Worm (Caenorhabditis elegans) whole organism, young adult: ENCODE measurements around the gene C56G2.5.

Experiments
- B0336.3 ChIP-seq: fragments of 200-800 bp; sonication (Bioruptor generic); IDR thresholded peaks from 2 replicates; pipeline ENCODE4 v1.3.6; 2022; ENCODE audit warnings: missing genetic modification characterization, missing compliant biosample characterization
- C17E4.6 ChIP-seq: fragments of 200-800 bp; sonication (Bioruptor generic); IDR thresholded peaks from 2 replicates; pipeline ENCODE4 v1.3.6; 2022; ENCODE audit warnings: missing genetic modification reagents, missing genetic modification characterization, missing compliant biosample characterization
- F23B12.7 ChIP-seq: sonication (generic microtip); optimal IDR thresholded peaks from 2 replicates; lab custom pipeline; 2017; ENCODE audit warnings: missing genetic modification characterization, mild to moderate bottlenecking, missing compliant biosample characterization, antibody characterized with exemption, moderate library complexity; ENCODE audit not compliant: insufficient read depth
- F33H1.4 ChIP-seq: fragments of 200-800 bp; sonication (Bioruptor generic); IDR thresholded peaks from 2 replicates; pipeline ENCODE4 v1.3.6; 2022; ENCODE audit warnings: missing genetic modification reagents, missing genetic modification characterization, missing compliant biosample characterization
- F52B5.7 ChIP-seq: sonication (generic microtip); optimal IDR thresholded peaks from 2 replicates; lab custom pipeline; 2016; ENCODE audit warnings: mild to moderate bottlenecking, missing genetic modification characterization, missing compliant biosample characterization
- F57A8.1 ChIP-seq: fragments of 200-800 bp; sonication (Bioruptor generic); optimal IDR thresholded peaks from 2 replicates; lab custom pipeline; 2018; ENCODE audit warnings: mild to moderate bottlenecking, missing genetic modification characterization, moderate library complexity, missing compliant biosample characterization
- T26A5.8 ChIP-seq: sonication (generic microtip); optimal IDR thresholded peaks from 2 replicates; lab custom pipeline; 2016; ENCODE audit warnings: missing genetic modification characterization, missing compliant biosample characterization
- Y53F4B.3 ChIP-seq: fragments of 200-800 bp; sonication (Bioruptor generic); IDR thresholded peaks from 2 replicates; pipeline ENCODE4 v1.3.6; 2022; ENCODE audit warnings: missing genetic modification reagents, missing genetic modification characterization, missing compliant biosample characterization
- Y53G8AR.9 ChIP-seq: fragments of 200-800 bp; sonication (Bioruptor generic); conservative IDR thresholded peaks from 2 replicates; pipeline ENCODE4 v1.3.6; 2022; ENCODE audit warnings: missing genetic modification reagents, missing genetic modification characterization, missing compliant biosample characterization
- Y67H2A.10 ChIP-seq: fragments of 200-800 bp; sonication (Bioruptor generic); conservative IDR thresholded peaks from 2 replicates; pipeline ENCODE4 v1.3.6; 2022; ENCODE audit warnings: missing genetic modification reagents, missing genetic modification characterization, missing compliant biosample characterization
- Y79H2A.3 ChIP-seq: fragments of 200-800 bp; sonication (Bioruptor generic); conservative IDR thresholded peaks from 2 replicates; pipeline ENCODE4 v1.3.6; 2022; ENCODE audit warnings: missing genetic modification reagents, missing genetic modification characterization, missing compliant biosample characterization
- Y95B8A.8 ChIP-seq: fragments of 200-800 bp; sonication (Bioruptor generic); IDR thresholded peaks from 2 replicates; pipeline ENCODE4 v1.3.6; 2022; ENCODE audit warnings: missing genetic modification reagents, missing genetic modification characterization, missing compliant biosample characterization
- attf-3 ChIP-seq: fragments of 200-800 bp; sonication (Bioruptor generic); conservative IDR thresholded peaks from 2 replicates; pipeline ENCODE4 v1.3.6; 2022; ENCODE audit warnings: missing genetic modification reagents, missing genetic modification characterization, missing compliant biosample characterization
- attf-5 ChIP-seq: fragments of 200-800 bp; sonication (Bioruptor generic); optimal IDR thresholded peaks from 2 replicates; lab custom pipeline; 2018; ENCODE audit warnings: mild to moderate bottlenecking, missing genetic modification characterization, missing compliant biosample characterization
- cebp-1 ChIP-seq, 2 experiments: fragments of 200-800 bp in 1 of 2; sonication (Bioruptor generic) in 1 of 2; sonication (generic microtip) in 1 of 2; IDR thresholded peaks in 1 of 2; optimal IDR thresholded peaks in 1 of 2; 2 replicates each; pipeline versions ENCODE4 v1.3.6 to Lab custom; 2017 to 2022; ENCODE audit warnings: missing compliant biosample characterization in 2 of 2, missing genetic modification characterization in 2 of 2, mild to moderate bottlenecking in 1 of 2, missing genetic modification reagents in 1 of 2, moderate library complexity in 1 of 2
- ceh-100 ChIP-seq: fragments of 200-800 bp; sonication (Bioruptor generic); IDR thresholded peaks from 2 replicates; pipeline ENCODE4 v1.3.6; 2022; ENCODE audit warnings: missing genetic modification reagents, missing genetic modification characterization, missing compliant biosample characterization
- ceh-58 ChIP-seq: fragments of 200-800 bp; sonication (Bioruptor generic); IDR thresholded peaks from 2 replicates; pipeline ENCODE4 v1.3.6; 2022; ENCODE audit warnings: missing genetic modification characterization, missing compliant biosample characterization
- dox-1 ChIP-seq: fragments of 200-800 bp; sonication (Bioruptor generic); IDR thresholded peaks from 2 replicates; pipeline ENCODE4 v1.3.6; 2022; ENCODE audit warnings: missing genetic modification reagents, missing genetic modification characterization, missing compliant biosample characterization
- egl-18 ChIP-seq: fragments of 200-800 bp; sonication (Bioruptor generic); IDR thresholded peaks from 2 replicates; pipeline ENCODE4 v1.3.6; 2022; ENCODE audit warnings: missing genetic modification reagents, missing genetic modification characterization, missing compliant biosample characterization
- egl-44 ChIP-seq: fragments of 200-800 bp; sonication (Bioruptor generic); IDR thresholded peaks from 2 replicates; pipeline ENCODE4 v1.3.6; 2022; ENCODE audit warnings: missing genetic modification reagents, missing genetic modification characterization, missing compliant biosample characterization
- ekl-4 ChIP-seq: fragments of 200-800 bp; sonication (Bioruptor generic); IDR thresholded peaks from 2 replicates; pipeline ENCODE4 v1.3.6; 2022; ENCODE audit warnings: missing genetic modification reagents, missing genetic modification characterization, missing compliant biosample characterization
- hlh-12 ChIP-seq: sonication (generic microtip); optimal IDR thresholded peaks from 2 replicates; lab custom pipeline; 2016; ENCODE audit warnings: missing genetic modification characterization, missing compliant biosample characterization
- hmg-1.2 ChIP-seq: fragments of 200-800 bp; sonication (Bioruptor generic); IDR thresholded peaks from 2 replicates; pipeline ENCODE4 v1.3.6; 2022; ENCODE audit warnings: missing genetic modification reagents, missing genetic modification characterization, missing compliant biosample characterization
- lag-1 ChIP-seq: fragments of 200-800 bp; sonication (Bioruptor generic); IDR thresholded peaks from 2 replicates; pipeline ENCODE4 v1.3.6; 2022; ENCODE audit warnings: missing genetic modification reagents, missing genetic modification characterization, missing compliant biosample characterization
- lin-54 ChIP-seq: fragments of 200-800 bp; sonication (Bioruptor generic); optimal IDR thresholded peaks from 2 replicates; lab custom pipeline; 2018; ENCODE audit warnings: mild to moderate bottlenecking, missing genetic modification characterization, missing compliant biosample characterization
- lsl-1 ChIP-seq: fragments of 200-800 bp; sonication (Bioruptor generic); optimal IDR thresholded peaks from 2 replicates; lab custom pipeline; 2018; ENCODE audit warnings: mild to moderate bottlenecking, missing genetic modification characterization, moderate library complexity, missing compliant biosample characterization
- madf-3 ChIP-seq: fragments of 200-800 bp; sonication (Bioruptor generic); IDR thresholded peaks from 2 replicates; pipeline ENCODE4 v1.3.6; 2022; ENCODE audit warnings: missing genetic modification reagents, missing genetic modification characterization, missing compliant biosample characterization
- madf-6 ChIP-seq: fragments of 200-800 bp; sonication (Bioruptor generic); IDR thresholded peaks from 2 replicates; pipeline ENCODE4 v1.3.6; 2022; ENCODE audit warnings: missing genetic modification reagents, missing genetic modification characterization, missing compliant biosample characterization
- nfyb-1 ChIP-seq: fragments of 200-800 bp; sonication (Bioruptor generic); IDR thresholded peaks from 2 replicates; pipeline ENCODE4 v1.3.6; 2022; ENCODE audit warnings: missing genetic modification reagents, missing genetic modification characterization, missing compliant biosample characterization
- nhr-80 ChIP-seq: sonication (generic microtip); optimal IDR thresholded peaks from 2 replicates; lab custom pipeline; 2016; ENCODE audit warnings: missing genetic modification characterization, missing compliant biosample characterization
- pbrm-1 ChIP-seq: fragments of 200-800 bp; sonication (Bioruptor generic); IDR thresholded peaks from 2 replicates; pipeline ENCODE4 v1.3.6; 2022; ENCODE audit warnings: missing genetic modification reagents, missing genetic modification characterization, missing compliant biosample characterization
- rec-8 ChIP-seq, 2 experiments: sonication (generic microtip); optimal IDR thresholded peaks; 2 replicates each; lab custom pipeline; 2016; ENCODE audit warnings: mild to moderate bottlenecking in 2 of 2, missing genetic modification characterization in 2 of 2, missing genetic modification reagents in 2 of 2, missing genotype in 2 of 2, missing biosample characterization in 1 of 2, missing compliant biosample characterization in 1 of 2, moderate library complexity in 1 of 2
- snpc-1.3 ChIP-seq: sonication (generic microtip); optimal IDR thresholded peaks from 2 replicates; lab custom pipeline; 2017; ENCODE audit warnings: missing genetic modification characterization, mild to moderate bottlenecking, missing compliant biosample characterization, antibody characterized with exemption, moderate library complexity, missing genotype, missing genetic modification reagents; ENCODE audit not compliant: insufficient read depth
- snpc-4 ChIP-seq, 5 experiments: fragments of 150-350 bp in 1 of 5; sonication (generic microtip) in 4 of 5; optimal IDR thresholded peaks; 2 replicates each; lab custom pipeline; 2014 to 2018; ENCODE audit warnings: missing genetic modification characterization in 5 of 5, missing biosample characterization in 3 of 5, antibody characterized with exemption in 2 of 5, mild to moderate bottlenecking in 2 of 5, missing compliant biosample characterization in 2 of 5, missing genotype in 2 of 5, moderate library complexity in 2 of 5, missing genetic modification reagents in 1 of 5
- somi-1 ChIP-seq: fragments of 200-800 bp; sonication (Bioruptor generic); optimal IDR thresholded peaks from 2 replicates; lab custom pipeline; 2018; ENCODE audit warnings: mild to moderate bottlenecking, missing genetic modification characterization, missing compliant biosample characterization
- tbp1 ChIP-seq: fragments of 200-800 bp; sonication (Bioruptor generic); optimal IDR thresholded peaks from 2 replicates; lab custom pipeline; 2018; ENCODE audit warnings: mild to moderate bottlenecking, missing genetic modification characterization, missing compliant biosample characterization
- xnd-1 ChIP-seq: sonication (generic microtip); optimal IDR thresholded peaks from 2 replicates; lab custom pipeline; 2016; ENCODE audit warnings: missing genotype, missing genetic modification reagents, missing genetic modification characterization, missing compliant biosample characterization

C56G2.5 gene

DNA sequence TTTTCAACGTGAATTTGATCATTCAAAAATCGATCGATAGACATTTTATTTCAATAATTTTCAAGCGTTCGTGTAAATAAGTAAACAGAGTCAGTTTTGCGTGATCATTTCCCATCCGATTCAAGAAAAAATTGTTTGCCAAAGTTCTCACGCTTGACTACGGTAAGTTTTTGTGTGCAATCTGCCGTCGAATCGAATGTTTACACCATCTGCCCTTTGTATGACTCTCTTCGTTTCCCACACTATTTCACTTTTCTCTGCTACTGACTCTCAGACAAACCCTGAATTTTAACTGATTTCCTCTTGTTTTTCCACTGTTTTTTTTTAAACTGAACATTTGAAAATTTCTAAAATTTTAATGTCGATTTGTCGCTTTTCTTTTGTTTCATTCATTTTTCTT is 20.7 kb upstream of the C56G2.5 start (continued):
- TF ChIP-seq rec-8 (tag; optimal IDR thresholded peaks at IDR 0.05; lab: Kevin White, UChicago) (no peak), C17E4.6 (0 out of 2 replicates have a peak, but pooled peaks have one; percentile 8), xnd-1 (tag; lab: Kevin White, UChicago) (peak; percentile 27), nfyb-1 (GFP tag; lab: Robert Waterston, UW) (0 out of 2 replicates have a peak, but pooled peaks have one; percentile 38), F52B5.7 (no peak), tbp1 (GFP tag; lab: Kevin White, UChicago) (peak; percentile 57), Y53G8AR.9 (GFP tag; lab: Robert Waterston, UW) (0 out of 2 replicates have a peak, but pooled peaks have one; percentile 28), snpc-4 (GFP tag; optimal IDR thresholded peaks at IDR 0.05; lab: Kevin White, UChicago) (no peak), snpc-4 (tag; optimal IDR thresholded peaks at IDR 0.05; lab: Kevin White, UChicago) (peak in 3 of 4 experiments; percentile 52 to 81 (median 62))

DNA sequence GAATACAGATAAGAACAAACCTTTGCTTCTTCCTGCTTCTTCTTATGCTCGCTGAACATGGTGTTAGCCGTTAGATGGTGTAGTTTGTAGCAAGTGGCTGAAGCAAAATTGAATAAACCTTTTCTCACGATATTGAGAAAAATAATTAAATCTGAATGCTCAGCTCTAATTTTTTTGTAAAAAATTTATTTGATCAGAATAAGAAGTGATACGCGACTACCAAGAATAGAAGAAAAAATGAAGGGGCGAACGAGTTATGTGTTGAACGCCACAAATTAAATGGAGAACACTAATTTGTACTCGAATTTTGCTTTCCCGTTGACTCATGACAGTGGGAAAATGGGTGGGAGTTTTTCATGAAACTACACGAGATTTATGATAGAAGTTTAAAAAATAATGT is 19.2 kb upstream of the C56G2.5 start, which contains the start of gene C56G2.9:
Gene C56G2.9, minus strand, starts transcription at position 101 of the 400 bp plus-strand sequence.
- no peak for TF ChIP-seq hlh-12 (tag; lab: Kevin White, UChicago)
- no peak for TF ChIP-seq Y79H2A.3 (GFP tag; lab: Robert Waterston, UW)

DNA sequence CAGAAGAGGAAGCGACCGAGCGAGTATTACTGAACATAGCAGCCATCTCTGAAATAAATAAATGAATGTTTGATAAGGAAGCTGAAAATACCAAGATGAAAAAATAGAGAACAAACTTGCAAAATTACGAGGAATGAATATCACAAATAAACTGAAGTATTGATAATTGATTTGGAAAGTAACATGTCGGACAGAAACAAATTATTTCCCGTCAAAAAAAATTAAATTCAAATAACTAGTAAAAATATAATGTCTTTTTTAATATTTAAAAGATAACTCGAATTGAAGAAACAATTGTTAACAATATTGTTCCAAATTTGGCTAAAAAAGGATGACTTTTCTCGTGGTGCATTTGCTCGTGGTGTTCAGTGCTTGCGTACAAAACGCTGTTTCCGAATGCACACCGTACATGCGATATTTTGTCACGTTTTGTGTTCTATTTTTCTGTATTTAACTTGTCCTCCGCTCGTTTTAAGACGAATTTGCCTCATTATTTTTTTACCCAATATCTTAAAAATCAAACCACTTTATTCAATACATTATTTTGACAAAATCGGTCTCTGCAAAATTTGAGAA is 17.9 kb upstream of the C56G2.5 start, which contains the start of gene rpn-13:
Gene rpn-13, minus strand, starts transcription at position 51 of the 576 bp plus-strand sequence.
- peak; percentile 49 for TF ChIP-seq attf-5 (GFP tag; lab: Kevin White, UChicago)
- TF ChIP-seq cebp-1 (GFP tag; IDR thresholded peaks at IDR 0.05; lab: Robert Waterston, UW): no peak
- TF ChIP-seq cebp-1 (tag; optimal IDR thresholded peaks at IDR 0.05; lab: Kevin White, UChicago): peak; percentile 20
- no peak for TF ChIP-seq somi-1 (GFP tag; lab: Kevin White, UChicago)
- TF ChIP-seq ceh-58: no peak
- TF ChIP-seq snpc-1.3 (tag; lab: Kevin White, UChicago): peak; percentile 28
- TF ChIP-seq madf-6 (GFP tag; lab: Robert Waterston, UW): 0 out of 2 replicates have a peak, but pooled peaks have one; percentile 22
- TF ChIP-seq lag-1 (GFP tag; lab: Robert Waterston, UW): no peak
- TF ChIP-seq F57A8.1 (GFP tag; lab: Kevin White, UChicago): no peak
- no peak for TF ChIP-seq lin-54
- peak; percentile 73 for TF ChIP-seq lsl-1 (GFP tag; lab: Kevin White, UChicago)
- no peak for TF ChIP-seq egl-44 (GFP tag; lab: Robert Waterston, UW)

DNA sequence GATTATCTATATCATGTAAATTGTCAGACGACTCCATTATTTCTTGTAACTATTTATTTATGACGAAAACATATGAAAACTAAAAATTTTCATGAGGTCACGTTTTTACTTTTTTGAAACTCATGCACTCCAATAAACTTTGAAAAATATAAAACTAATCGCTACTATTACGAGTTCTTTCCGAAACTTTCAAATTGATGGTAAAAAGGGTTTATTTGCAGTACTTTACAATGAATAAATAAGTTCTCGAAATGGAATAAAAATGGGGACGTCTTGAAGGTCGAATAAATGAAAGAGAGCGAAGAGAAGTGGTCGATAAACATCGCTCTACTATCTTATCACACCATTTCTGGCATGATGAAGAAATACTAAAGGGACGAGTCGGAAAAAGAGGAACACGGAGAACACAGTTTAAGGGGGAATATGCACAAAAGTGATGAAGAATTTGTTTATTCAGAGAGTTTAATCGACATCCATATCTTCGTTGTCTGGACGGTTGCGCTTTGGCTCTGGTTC is 15.9 kb upstream of the C56G2.5 start, which contains the start of gene let-767:
Gene let-767, minus strand, starts transcription at position 51 of the 516 bp plus-strand sequence.
- peak; percentile 45 for TF ChIP-seq nhr-80 (tag; lab: Kevin White, UChicago)
- TF ChIP-seq hmg-1.2 (GFP tag; lab: Robert Waterston, UW): 0 out of 2 replicates have a peak, but pooled peaks have one; percentile 4
- no peak for TF ChIP-seq Y95B8A.8 (GFP tag; lab: Robert Waterston, UW)
- TF ChIP-seq B0336.3 (GFP tag; lab: Robert Waterston, UW): no peak
- TF ChIP-seq Y67H2A.10: no peak
- TF ChIP-seq Y53F4B.3 (GFP tag; lab: Robert Waterston, UW): no peak
- no peak for TF ChIP-seq F23B12.7 (tag; lab: Kevin White, UChicago)
- no peak for TF ChIP-seq F33H1.4 (GFP tag; lab: Robert Waterston, UW)
- no peak for TF ChIP-seq ceh-100 (GFP tag; lab: Robert Waterston, UW)
- TF ChIP-seq dox-1 (GFP tag; lab: Robert Waterston, UW): no peak
- no peak for TF ChIP-seq pbrm-1
- TF ChIP-seq egl-18 (GFP tag; lab: Robert Waterston, UW): no peak
- TF ChIP-seq attf-3 (GFP tag; lab: Robert Waterston, UW): no peak
- TF ChIP-seq T26A5.8 (tag; lab: Kevin White, UChicago): no peak
- TF ChIP-seq ekl-4 (GFP tag; lab: Robert Waterston, UW): peak; percentile 32; the same call in 1 of the 2 replicates
- 0 out of 2 replicates have a peak, but pooled peaks have one; percentile 36 for TF ChIP-seq madf-3 (GFP tag; lab: Robert Waterston, UW)
